Worm (Caenorhabditis elegans): ENCODE data around the gene abu-11.

abu-11 gene

DNA sequence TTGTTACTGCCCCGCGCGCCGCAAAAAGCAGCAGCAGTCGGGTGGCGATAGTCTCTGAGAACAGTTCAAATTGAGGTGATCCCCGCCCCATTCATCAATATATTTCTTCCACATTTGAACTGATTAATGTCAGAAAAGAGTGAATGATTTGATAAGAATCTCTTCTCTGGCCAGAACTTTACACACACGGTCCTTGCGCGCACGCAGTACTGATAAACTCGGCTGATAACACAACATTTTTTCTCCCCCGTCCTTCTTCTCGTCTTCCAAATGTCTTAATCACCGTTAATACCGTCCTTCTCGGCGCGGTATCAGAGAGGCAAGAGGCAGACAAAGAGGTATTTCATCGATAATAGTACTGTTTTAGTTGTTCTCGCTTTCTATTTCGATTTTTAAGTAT, 32.2 kb downstream of the abu-11 start, which contains the start of gene etr-1 (continued):
- no peak for TF ChIP-seq R02D3.7 (tag; optimal IDR thresholded peaks at IDR 0.05)
- TF ChIP-seq unc-130 (GFP tag; optimal IDR thresholded peaks at IDR 0.05) = no peak
- peak; percentile 92 for TF ChIP-seq dmd-6 (GFP tag; IDR thresholded peaks at IDR 0.05)
- no peak for TF ChIP-seq daf-8 (GFP tag; IDR thresholded peaks at IDR 0.05)
- TF ChIP-seq lsy-2 (tag; optimal IDR thresholded peaks at IDR 0.05) = peak in 1 of 2 experiments; percentile 47
- peak; percentile 16 for TF ChIP-seq nhr-25 (tag; optimal IDR thresholded peaks at IDR 0.05; ENCODE audit: borderline replicate concordance, insufficient read depth)
- TF ChIP-seq lin-1 (GFP tag; IDR thresholded peaks at IDR 0.05) = peak; percentile 70
- TF ChIP-seq aly-2 (tag; optimal IDR thresholded peaks at IDR 0.05) = no peak
- no peak for TF ChIP-seq spr-1 (tag; optimal IDR thresholded peaks at IDR 0.05)

- TF ChIP-seq hlh-11 (tag; optimal IDR thresholded peaks at IDR 0.05) (peak; percentile 45), nhr-42 (GFP tag; IDR thresholded peaks at IDR 0.05) (no peak), mxl-3 (GFP tag; optimal IDR thresholded peaks at IDR 0.05) (peak; percentile 8)
These were observed 33.1 kb downstream of the abu-11 start for ce11 chrII:161275-161674.

DNA sequence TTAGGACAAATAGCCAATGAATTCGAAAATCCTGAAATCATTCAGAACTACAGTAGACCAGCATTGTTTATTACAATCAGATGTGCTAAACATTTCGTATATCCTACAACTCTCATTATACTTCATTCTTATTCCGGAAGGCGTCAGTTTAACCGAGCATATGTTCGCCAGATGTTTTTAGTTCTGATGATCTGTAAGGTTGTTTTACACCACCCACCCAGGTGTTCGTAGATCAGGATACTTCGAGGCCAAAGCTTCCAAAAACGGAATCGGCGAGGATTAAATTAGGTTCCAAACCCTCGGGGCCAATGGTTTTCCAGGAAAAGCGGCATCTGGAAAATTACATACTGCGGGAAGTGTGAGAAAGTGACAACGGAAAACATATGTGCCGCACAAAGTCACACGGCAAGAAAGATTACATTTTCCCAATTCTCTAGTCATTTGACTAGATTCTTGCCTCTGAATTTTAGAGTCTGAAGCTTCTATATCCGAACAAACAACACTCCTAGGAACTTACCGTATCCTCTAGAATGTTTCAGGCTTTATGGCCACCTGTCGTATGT, 33.7 kb downstream of the abu-11 start:
- TF ChIP-seq unc-130 (GFP tag; optimal IDR thresholded peaks at IDR 0.05) (no peak), dpl-1 (GFP tag; optimal IDR thresholded peaks at IDR 0.05) (no peak), zfp-3 (GFP tag; conservative IDR thresholded peaks at IDR 0.05) (no peak), zip-11 (GFP tag; IDR thresholded peaks at IDR 0.05) (no peak), hlh-30 (tag; optimal IDR thresholded peaks at IDR 0.05; ENCODE audit: insufficient read depth) (peak; percentile 28), nhr-11 (tag; optimal IDR thresholded peaks at IDR 0.05) (peak; percentile 76), nhr-77 (tag; optimal IDR thresholded peaks at IDR 0.05) (no peak), Y75B8A.6 (GFP tag; IDR thresholded peaks at IDR 0.05) (no peak), daf-19 (GFP tag; conservative IDR thresholded peaks at IDR 0.05) (no peak), pha-4 (GFP tag; IDR thresholded peaks at IDR 0.05) (no peak), pha-4 (tag; optimal IDR thresholded peaks at IDR 0.05) (no peak), aha-1 (tag) (peak; percentile 95), jun-1 (tag; optimal IDR thresholded peaks at IDR 0.05) (no peak), egl-43 (GFP tag; IDR thresholded peaks at IDR 0.05) (0 out of 2 replicates have a peak, but pooled peaks have one; percentile 29)

ce11 chrII:159294-159922, 35.0 kb downstream of the abu-11 start:
- TF ChIP-seq ama-1 (optimal IDR thresholded peaks at IDR 0.05) (no peak), lin-38 (GFP tag; IDR thresholded peaks at IDR 0.05) (peak; percentile 43), nhr-77 (tag; optimal IDR thresholded peaks at IDR 0.05) (peak; percentile 29), F44E2.7 (GFP tag; IDR thresholded peaks at IDR 0.05) (no peak), egl-27 (tag; optimal IDR thresholded peaks at IDR 0.05) (no peak), aly-2 (tag; optimal IDR thresholded peaks at IDR 0.05) (no peak), dve-1 (tag; optimal IDR thresholded peaks at IDR 0.05; ENCODE audit: insufficient read depth) (peak; percentile 58), nhr-102 (tag; optimal IDR thresholded peaks at IDR 0.05) (no peak), aha-1 (tag) (peak; percentile 48), fos-1 (tag; optimal IDR thresholded peaks at IDR 0.05) (no peak), dmd-9 (GFP tag; IDR thresholded peaks at IDR 0.05) (no peak), pqm-1 (tag; optimal IDR thresholded peaks at IDR 0.05) (peak; percentile 33), daf-16 (GFP tag; optimal IDR thresholded peaks at IDR 0.05) (no peak), daf-16 (tag; optimal IDR thresholded peaks at IDR 0.05) (peak; percentile 52), zfp-2 (tag; optimal IDR thresholded peaks at IDR 0.05) (no peak), nhr-10 (tag; optimal IDR thresholded peaks at IDR 0.05) (no peak), mep-1 (tag; optimal IDR thresholded peaks at IDR 0.05) (peak; percentile 46), lsy-2 (tag; optimal IDR thresholded peaks at IDR 0.05) (peak in 1 of 2 experiments; percentile 55), vab-7 (GFP tag; IDR thresholded peaks at IDR 0.05) (no peak), dmd-6 (GFP tag; IDR thresholded peaks at IDR 0.05) (peak; percentile 26; the same call in 1 of the 2 replicates), mes-2 (tag; optimal IDR thresholded peaks at IDR 0.05; ENCODE audit: poor library complexity, severe bottlenecking) (peak; percentile 61), ceh-62 (tag; optimal IDR thresholded peaks at IDR 0.05) (no peak), hlh-30 (tag; optimal IDR thresholded peaks at IDR 0.05; ENCODE audit: insufficient read depth) (peak; percentile 76), Y5F2A.4 (GFP tag; optimal IDR thresholded peaks at IDR 0.05) (no peak), ces-1 (GFP tag; optimal IDR thresholded peaks at IDR 0.05) (no peak), nhr-6 (tag; optimal IDR thresholded peaks at IDR 0.05) (peak; percentile 70), F10B5.3 (tag; optimal IDR thresholded peaks at IDR 0.05) (no peak)

All from whole organism, L4 larva.